Worm (Caenorhabditis elegans): Measurements from ENCODE around the gene C45B2.1.

ce11 chrX:6066618-6067017 lies 19.3 kb upstream of the C45B2.1 start:
- TF ChIP-seq elt-3 (tag; optimal IDR thresholded peaks at IDR 0.05) (no peak), bed-3 (GFP tag; optimal IDR thresholded peaks at IDR 0.05) (no peak), hlh-1 (tag; optimal IDR thresholded peaks at IDR 0.05) (no peak), nhr-237 (tag; optimal IDR thresholded peaks at IDR 0.05) (no peak)
